Worm (Caenorhabditis elegans) whole organism, L1 larva: ENCODE results near the gene cdgs-1.

Experiments
- F16B12.6 ChIP-seq: fragments of 150-350 bp; optimal IDR thresholded peaks from 2 replicates; lab custom pipeline; 2014; ENCODE audit warnings: missing biosample characterization, missing genetic modification characterization
- Y116A8C.19 ChIP-seq: sonication (generic microtip); optimal IDR thresholded peaks from 2 replicates; lab custom pipeline; 2016; ENCODE audit warnings: missing compliant biosample characterization, missing genetic modification characterization, borderline replicate concordance
- alr-1 ChIP-seq: fragments of 200-800 bp; sonication (Bioruptor generic); optimal IDR thresholded peaks from 2 replicates; lab custom pipeline; 2018; ENCODE audit warnings: borderline replicate concordance, mild to moderate bottlenecking, missing genetic modification characterization, missing compliant biosample characterization
- aly-2 ChIP-seq: fragments of 150-350 bp; optimal IDR thresholded peaks from 2 replicates; lab custom pipeline; 2014; ENCODE audit warnings: missing biosample characterization, missing genetic modification characterization
- blmp-1 ChIP-seq: fragments of 150-350 bp; optimal IDR thresholded peaks from 2 replicates; lab custom pipeline; 2014; ENCODE audit warnings: missing biosample characterization, missing genetic modification characterization
- ceh-90 ChIP-seq: sonication (generic microtip); optimal IDR thresholded peaks from 2 replicates; lab custom pipeline; 2016; ENCODE audit warnings: missing genetic modification characterization, missing compliant biosample characterization
- dpl-1 ChIP-seq, 3 experiments: fragments of 150-350 bp in 2 of 3; sonication (generic microtip) in 1 of 3; optimal IDR thresholded peaks; 2 replicates each; lab custom pipeline; 2014 to 2017; ENCODE audit warnings: missing biosample characterization in 3 of 3, missing genetic modification characterization in 3 of 3, missing genetic modification reagents in 3 of 3
- efl-1 ChIP-seq, 4 experiments: fragments of 150-350 bp; optimal IDR thresholded peaks in 3 of 4; peaks in 1 of 4; 1 replicate in 1 of 4; 2 replicates in 3 of 4; lab custom pipeline; 2014; ENCODE audit warnings: missing biosample characterization in 2 of 4, missing genetic modification characterization in 2 of 4, missing genetic modification reagents in 2 of 4
- efl-3 ChIP-seq: fragments of 200-800 bp; sonication (Bioruptor generic); optimal IDR thresholded peaks from 2 replicates; lab custom pipeline; 2018; ENCODE audit warnings: mild to moderate bottlenecking, missing genetic modification characterization, missing compliant biosample characterization
- egl-13 ChIP-seq: sonication (generic microtip); optimal IDR thresholded peaks from 2 replicates; lab custom pipeline; 2016; ENCODE audit warnings: missing genotype, missing genetic modification reagents, missing genetic modification characterization, missing compliant biosample characterization
- egl-27 ChIP-seq, 2 experiments: fragments of 150-350 bp in 1 of 2; sonication (generic microtip); optimal IDR thresholded peaks; 3 replicates each; lab custom pipeline; 2017 to 2018; ENCODE audit warnings: missing biosample characterization in 2 of 2, missing genetic modification characterization in 2 of 2, missing genetic modification reagents in 2 of 2
- elt-2 ChIP-seq: sonication (generic microtip); optimal IDR thresholded peaks from 2 replicates; lab custom pipeline; 2016; ENCODE audit warnings: missing genetic modification characterization, mild to moderate bottlenecking, inconsistent platforms, missing compliant biosample characterization, missing genetic modification reagents
- fkh-10 ChIP-seq: sonication (generic microtip); optimal IDR thresholded peaks from 2 replicates; lab custom pipeline; 2017; ENCODE audit warnings: missing biosample characterization, missing genetic modification reagents, missing genetic modification characterization
- fkh-4 ChIP-seq: sonication (generic microtip); optimal IDR thresholded peaks from 2 replicates; lab custom pipeline; 2016; ENCODE audit warnings: missing compliant biosample characterization, missing genetic modification characterization, borderline replicate concordance
- fkh-8 ChIP-seq: sonication (generic microtip); optimal IDR thresholded peaks from 2 replicates; lab custom pipeline; 2016; ENCODE audit warnings: mild to moderate bottlenecking, missing genetic modification characterization, missing compliant biosample characterization
- hlh-4 ChIP-seq: sonication (generic microtip); optimal IDR thresholded peaks from 2 replicates; lab custom pipeline; 2016; ENCODE audit warnings: mild to moderate bottlenecking, missing genetic modification characterization, missing compliant biosample characterization
- lin-15B ChIP-seq: fragments of 150-350 bp; sonication (generic microtip); optimal IDR thresholded peaks from 3 replicates; lab custom pipeline; 2014; ENCODE audit warnings: missing biosample characterization, missing genetic modification characterization
- lin-35 ChIP-seq, 2 experiments: fragments of 150-350 bp; optimal IDR thresholded peaks; 2 replicates each; lab custom pipeline; 2014; ENCODE audit warnings: missing biosample characterization in 2 of 2, missing genetic modification characterization in 2 of 2, missing genetic modification reagents in 2 of 2
- lir-3 ChIP-seq: sonication (generic microtip); optimal IDR thresholded peaks from 2 replicates; lab custom pipeline; 2016; ENCODE audit warnings: mild to moderate bottlenecking, missing genetic modification characterization, moderate library complexity, missing compliant biosample characterization; ENCODE audit not compliant: poor library complexity
- mdl-1 ChIP-seq, 2 experiments: fragments of 150-350 bp; optimal IDR thresholded peaks; 2 replicates each; lab custom pipeline; 2014 to 2017; ENCODE audit warnings: missing biosample characterization in 2 of 2, missing genetic modification characterization in 2 of 2, inconsistent platforms in 1 of 2
- mep-1 ChIP-seq: fragments of 150-350 bp; optimal IDR thresholded peaks from 2 replicates; lab custom pipeline; 2014; ENCODE audit warnings: missing biosample characterization, missing genetic modification characterization
- nhr-11 ChIP-seq: fragments of 150-350 bp; optimal IDR thresholded peaks from 2 replicates; lab custom pipeline; 2014; ENCODE audit warnings: missing biosample characterization, missing genetic modification characterization
- nhr-12 ChIP-seq: sonication (generic microtip); optimal IDR thresholded peaks from 2 replicates; lab custom pipeline; 2017; ENCODE audit warnings: missing biosample characterization, missing genetic modification characterization
- nhr-47 ChIP-seq: sonication (generic microtip); optimal IDR thresholded peaks from 2 replicates; lab custom pipeline; 2016; ENCODE audit warnings: mild to moderate bottlenecking, missing genetic modification characterization, moderate library complexity, missing compliant biosample characterization
- nhr-84 ChIP-seq: sonication (generic microtip); optimal IDR thresholded peaks from 2 replicates; lab custom pipeline; 2017; ENCODE audit warnings: missing biosample characterization, missing genetic modification characterization
- pax-3 ChIP-seq: fragments of 200-800 bp; sonication (Bioruptor generic); optimal IDR thresholded peaks from 2 replicates; lab custom pipeline; 2018; ENCODE audit warnings: mild to moderate bottlenecking, missing genetic modification characterization, moderate library complexity, missing compliant biosample characterization
- pqm-1 ChIP-seq: sonication (generic microtip); optimal IDR thresholded peaks from 3 replicates; lab custom pipeline; 2017; ENCODE audit warnings: missing biosample characterization, missing genetic modification characterization
- rnt-1 ChIP-seq: sonication (generic microtip); optimal IDR thresholded peaks from 2 replicates; lab custom pipeline; 2016; ENCODE audit warnings: mild to moderate bottlenecking, missing genetic modification characterization, moderate library complexity, missing compliant biosample characterization
- skn-1 ChIP-seq: fragments of 150-350 bp; optimal IDR thresholded peaks from 2 replicates; lab custom pipeline; 2014; ENCODE audit warnings: missing biosample characterization, missing genetic modification characterization
- sup-37 ChIP-seq: fragments of 200-800 bp; sonication (Bioruptor generic); optimal IDR thresholded peaks from 2 replicates; lab custom pipeline; 2018; ENCODE audit warnings: mild to moderate bottlenecking, missing genetic modification characterization, missing compliant biosample characterization
- tbx-2 ChIP-seq: sonication (generic microtip); optimal IDR thresholded peaks from 2 replicates; lab custom pipeline; 2016; ENCODE audit warnings: missing genetic modification characterization, missing compliant biosample characterization
- unc-30 ChIP-seq: sonication (generic microtip); optimal IDR thresholded peaks from 2 replicates; lab custom pipeline; 2017; ENCODE audit warnings: missing biosample characterization, missing genetic modification characterization
- unc-62 ChIP-seq: fragments of 150-350 bp; optimal IDR thresholded peaks from 2 replicates; lab custom pipeline; 2014; ENCODE audit warnings: missing biosample characterization, missing genetic modification reagents, missing genetic modification characterization
- unc-86 ChIP-seq: sonication (generic microtip); optimal IDR thresholded peaks from 2 replicates; lab custom pipeline; 2016; ENCODE audit warnings: missing genetic modification characterization, missing compliant biosample characterization
- zag-1 ChIP-seq: fragments of 150-350 bp; optimal IDR thresholded peaks from 2 replicates; lab custom pipeline; 2014; ENCODE audit warnings: missing biosample characterization, missing genetic modification characterization

The cdgs-1 gene

DNA sequence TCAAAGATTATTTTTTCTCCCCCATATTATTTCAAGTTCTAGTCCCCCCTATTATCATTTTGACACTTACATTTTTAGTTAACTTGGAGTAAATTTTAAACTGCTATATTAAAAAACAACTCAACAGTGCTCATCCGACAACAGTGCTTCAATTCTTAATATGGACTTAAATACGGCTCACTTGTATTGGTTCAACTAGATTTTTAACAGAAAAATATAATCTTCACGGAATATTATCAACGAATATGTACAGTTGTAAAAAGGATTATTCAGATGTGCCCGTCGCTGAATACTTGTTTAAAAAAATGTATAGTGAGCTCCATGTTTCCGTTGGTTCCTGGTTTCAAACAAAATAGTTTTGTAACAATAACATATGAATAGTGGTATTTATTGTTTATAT is 15.2 kb downstream of the cdgs-1 start:
- TF ChIP-seq sup-37 (GFP tag; lab: Kevin White, UChicago) (no peak), hlh-4 (tag; lab: Kevin White, UChicago) (no peak), Y116A8C.19 (tag; lab: Kevin White, UChicago) (no peak), mep-1 (tag; lab: Kevin White, UChicago) (no peak), ceh-90 (no peak), lir-3 (tag; lab: Kevin White, UChicago) (no peak), egl-27 (tag; optimal IDR thresholded peaks at IDR 0.05; lab: Kevin White, UChicago) (no peak), nhr-47 (tag; lab: Kevin White, UChicago) (no peak), pax-3 (tag; lab: Kevin White, UChicago) (no peak), elt-2 (tag; lab: Kevin White, UChicago) (no peak), dpl-1 (GFP tag; optimal IDR thresholded peaks at IDR 0.05; lab: Kevin White, UChicago) (no peak), fkh-10 (GFP tag; lab: Kevin White, UChicago) (no peak), pqm-1 (tag; lab: Kevin White, UChicago) (no peak), nhr-12 (tag; lab: Kevin White, UChicago) (no peak), lin-35 (GFP tag; optimal IDR thresholded peaks at IDR 0.05; lab: Kevin White, UChicago) (no peak), unc-86 (tag; lab: Kevin White, UChicago) (no peak), lin-15B (tag; lab: Kevin White, UChicago) (no peak), blmp-1 (no peak), nhr-11 (tag; lab: Kevin White, UChicago) (no peak)

DNA sequence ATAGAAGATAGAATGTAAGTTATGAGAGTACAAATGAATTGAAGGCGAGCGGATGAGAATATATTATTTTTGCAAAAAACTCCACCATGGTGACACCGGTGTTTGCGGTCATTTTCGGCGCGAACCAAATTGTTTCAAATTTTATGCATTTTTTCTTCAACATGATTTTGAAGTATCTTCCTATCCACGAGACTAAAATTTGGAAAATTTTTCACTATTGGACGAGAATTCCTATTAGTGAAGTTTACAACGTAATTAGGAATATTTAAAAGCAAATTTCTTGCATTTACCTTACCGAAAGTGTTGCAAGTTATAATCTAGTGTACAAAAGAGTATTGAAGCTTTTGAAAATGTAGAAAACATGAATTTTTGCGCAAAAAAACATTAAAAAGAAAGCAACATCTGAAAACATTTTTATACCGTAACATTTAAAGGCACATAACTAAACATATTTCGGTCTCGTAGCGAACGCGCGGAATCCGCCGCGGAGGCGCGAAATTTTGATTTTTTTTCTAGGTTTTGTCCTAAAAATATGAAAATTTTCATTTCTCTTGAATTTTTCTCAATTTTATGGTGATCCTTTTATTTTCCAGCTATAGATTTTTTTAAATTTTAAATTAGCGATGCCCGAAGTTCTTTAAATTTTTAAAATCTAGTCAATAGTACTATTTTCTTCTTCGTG is 19.0 kb downstream of the cdgs-1 start, which contains the start of gene sgo-1:
sgo-1 (minus strand) TSS at position 51 of the 682 bp plus-strand sequence.
- no peak for TF ChIP-seq rnt-1
- peak; percentile 1 to 16 for TF ChIP-seq efl-1 (optimal IDR thresholded peaks at IDR 0.05; lab: Kevin White, UChicago)
- no peak for TF ChIP-seq efl-1 (GFP tag; optimal IDR thresholded peaks at IDR 0.05 in 1 of 2; lab: Kevin White, UChicago)
- no peak for TF ChIP-seq mdl-1 (tag; optimal IDR thresholded peaks at IDR 0.05; lab: Kevin White, UChicago)
- no peak for TF ChIP-seq unc-30 (tag; lab: Kevin White, UChicago)
- TF ChIP-seq aly-2: no peak

DNA sequence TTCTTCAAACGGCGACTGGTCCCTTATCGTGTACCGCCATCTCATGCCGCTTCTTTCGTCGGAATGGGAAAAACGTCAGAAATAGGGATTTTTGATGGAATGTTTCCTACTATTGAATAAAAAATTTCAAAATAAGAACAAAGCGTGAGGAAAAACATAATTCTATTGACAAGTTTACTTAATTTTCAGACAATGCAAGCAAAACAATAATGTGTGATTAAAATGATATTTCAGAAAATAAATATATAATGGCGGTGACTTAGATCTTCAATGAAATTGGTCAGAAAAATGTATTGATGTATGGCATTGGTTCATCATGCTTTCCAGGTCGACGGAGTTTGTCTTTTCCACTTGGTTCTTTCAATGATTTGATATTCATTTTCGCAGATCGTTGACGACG is 20.8 kb downstream of the cdgs-1 start, which contains the start of gene ntp-1:
ntp-1 (minus strand) TSS at position 101 of the 400 bp plus-strand sequence.
- TF ChIP-seq hlh-4 (tag; lab: Kevin White, UChicago): no peak
- TF ChIP-seq ceh-90: no peak
- TF ChIP-seq unc-62: no peak
- TF ChIP-seq skn-1 (tag; lab: Kevin White, UChicago): no peak
- no peak for TF ChIP-seq nhr-84 (tag; lab: Kevin White, UChicago)
- no peak for TF ChIP-seq egl-13 (tag; lab: Kevin White, UChicago)
- no peak for TF ChIP-seq F16B12.6 (tag; lab: Kevin White, UChicago)
- TF ChIP-seq fkh-8: no peak
- no peak for TF ChIP-seq unc-30 (tag; lab: Kevin White, UChicago)
- TF ChIP-seq fkh-4: no peak
- no peak for TF ChIP-seq zag-1
- no peak for TF ChIP-seq tbx-2
- no peak for TF ChIP-seq efl-3 (GFP tag; lab: Kevin White, UChicago)

DNA sequence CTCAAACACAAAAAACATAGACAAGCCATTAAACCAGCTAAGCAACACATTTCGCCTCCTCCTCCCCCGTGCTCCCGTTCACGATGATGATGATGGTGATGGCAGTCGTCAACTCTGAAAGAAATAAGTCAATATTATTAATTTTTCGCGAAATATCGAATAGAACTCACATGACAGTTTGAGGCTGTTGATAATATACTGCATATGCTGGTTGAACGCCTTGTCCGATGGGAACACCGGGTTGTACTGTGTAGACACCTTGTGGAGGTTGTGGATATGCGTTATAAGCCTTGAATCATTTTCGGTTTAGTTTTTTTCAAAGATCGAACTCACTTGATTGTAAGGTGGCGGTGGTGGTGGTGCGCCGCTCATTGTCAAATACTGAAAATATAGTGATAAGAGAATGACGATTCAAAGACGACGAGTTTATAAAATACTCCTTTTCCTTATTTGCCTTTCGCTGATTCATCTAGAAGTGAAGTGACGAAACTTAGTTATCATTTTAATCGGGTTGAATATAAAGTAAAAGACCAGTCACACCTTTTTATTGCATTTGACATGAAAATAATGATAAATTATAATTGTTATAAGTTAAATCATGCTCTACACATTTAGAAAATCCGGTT is 23.6 kb downstream of the cdgs-1 start, which contains the start of gene C33H5.13:
C33H5.13 (minus strand) TSS at position 443 of the 626 bp plus-strand sequence.
- TF ChIP-seq lin-35 (GFP tag; optimal IDR thresholded peaks at IDR 0.05; lab: Kevin White, UChicago) (peak in 1 of 2 experiments; percentile 20), alr-1 (tag; lab: Kevin White, UChicago) (no peak), elt-2 (tag; lab: Kevin White, UChicago) (peak; percentile 34), efl-1 (optimal IDR thresholded peaks at IDR 0.05; lab: Kevin White, UChicago) (peak in 1 of 2 experiments; percentile 6), efl-1 (GFP tag; optimal IDR thresholded peaks at IDR 0.05 in 1 of 2; lab: Kevin White, UChicago) (peak in 1 of 2 experiments; percentile 56)
